Fruit fly (Drosophila melanogaster) whole organism, pupa: ENCODE results near the gene eIF5B.
A peak's percentile ranks its signal among the peaks of the same experiment; 100 is the strongest.

Experiments used
- CG10348 ChIP-seq: fragments of 200-800 bp; sonication (Bioruptor generic); IDR thresholded peaks from 2 replicates; pipeline ENCODE4 v1.3.6; 2022; ENCODE audit warnings: missing biosample characterization, missing genetic modification characterization
- CG12605 ChIP-seq: fragments of 200-800 bp; sonication (Bioruptor generic); IDR thresholded peaks from 2 replicates; pipeline ENCODE4 v1.3.6; 2022; ENCODE audit warnings: missing biosample characterization, missing genetic modification characterization
- CG13204 ChIP-seq: fragments of 200-800 bp; sonication (Bioruptor generic); optimal IDR thresholded peaks from 2 replicates; lab custom pipeline; 2018; ENCODE audit warnings: missing biosample characterization, mild to moderate bottlenecking, missing genetic modification characterization, moderate library complexity
- CG14655 ChIP-seq: fragments of 200-800 bp; sonication (Bioruptor generic); optimal IDR thresholded peaks from 3 replicates; lab custom pipeline; 2017; ENCODE audit warnings: mild to moderate bottlenecking, missing biosample characterization, missing genetic modification reagents, missing genetic modification characterization
- CG15710 ChIP-seq: fragments of 200-800 bp; sonication (Bioruptor generic); optimal IDR thresholded peaks from 2 replicates; lab custom pipeline; 2018; ENCODE audit warnings: missing biosample characterization, mild to moderate bottlenecking, missing genetic modification characterization, moderate library complexity
- CG17806 ChIP-seq: fragments of 200-800 bp; sonication (Bioruptor generic); optimal IDR thresholded peaks from 2 replicates; lab custom pipeline; 2018; ENCODE audit warnings: missing biosample characterization, mild to moderate bottlenecking, missing genetic modification characterization, moderate library complexity
- CG32121 ChIP-seq: fragments of 200-800 bp; sonication (Bioruptor generic); IDR thresholded peaks from 2 replicates; pipeline ENCODE4 v1.3.6; 2022; ENCODE audit warnings: missing biosample characterization, missing genetic modification characterization
- CG34367 ChIP-seq: fragments of 200-800 bp; sonication (Bioruptor generic); optimal IDR thresholded peaks from 2 replicates; lab custom pipeline; 2018; ENCODE audit warnings: missing biosample characterization, mild to moderate bottlenecking, missing genetic modification characterization
- CG4496 ChIP-seq: fragments of 200-800 bp; sonication (Bioruptor generic); IDR thresholded peaks from 3 replicates; pipeline ENCODE4 v1.3.6; 2022; ENCODE audit warnings: missing biosample characterization, missing genetic modification characterization
- CG8159 ChIP-seq: fragments of 200-800 bp; sonication (Bioruptor generic); optimal IDR thresholded peaks from 3 replicates; lab custom pipeline; 2018; ENCODE audit warnings: missing biosample characterization, mild to moderate bottlenecking, missing genetic modification characterization, moderate library complexity
- CG8301 ChIP-seq: fragments of 200-800 bp; sonication (Bioruptor generic); optimal IDR thresholded peaks from 2 replicates; lab custom pipeline; 2018; ENCODE audit warnings: missing biosample characterization, mild to moderate bottlenecking, missing genetic modification characterization
- CG9948 ChIP-seq: fragments of 200-800 bp; sonication (Bioruptor generic); optimal IDR thresholded peaks from 2 replicates; lab custom pipeline; 2018; ENCODE audit warnings: missing biosample characterization, mild to moderate bottlenecking, missing genetic modification characterization, moderate library complexity
- D1 ChIP-seq: fragments of 200-800 bp; sonication (Bioruptor generic); optimal IDR thresholded peaks from 2 replicates; lab custom pipeline; 2018; ENCODE audit warnings: missing biosample characterization, mild to moderate bottlenecking, missing genetic modification characterization, moderate library complexity
- EcR ChIP-seq: fragments of 200-800 bp; sonication (Bioruptor generic); optimal IDR thresholded peaks from 3 replicates; lab custom pipeline; 2019; ENCODE audit warnings: missing biosample characterization, missing genetic modification characterization, mild to moderate bottlenecking, moderate library complexity, missing genetic modification reagents
- Ets98B ChIP-seq: fragments of 200-800 bp; sonication (Bioruptor generic); IDR thresholded peaks from 2 replicates; pipeline ENCODE4 v1.3.6; 2022; ENCODE audit warnings: missing biosample characterization, missing genetic modification characterization
- Pif1A ChIP-seq: fragments of 200-800 bp; sonication (Bioruptor generic); optimal IDR thresholded peaks from 3 replicates; lab custom pipeline; 2016; ENCODE audit warnings: missing biosample characterization, missing genetic modification characterization
- Pif1B ChIP-seq: fragments of 200-800 bp; sonication (Bioruptor generic); optimal IDR thresholded peaks from 3 replicates; lab custom pipeline; 2016; ENCODE audit warnings: missing biosample characterization, missing genetic modification characterization
- Snoo ChIP-seq: fragments of 200-800 bp; sonication (Bioruptor generic); optimal IDR thresholded peaks from 3 replicates; lab custom pipeline; 2017; ENCODE audit warnings: missing biosample characterization, mild to moderate bottlenecking, missing genetic modification characterization, inconsistent platforms
- fd96Ca ChIP-seq: fragments of 200-800 bp; sonication (Bioruptor generic); IDR thresholded peaks from 3 replicates; pipeline ENCODE4 v1.3.6; 2022; ENCODE audit warnings: missing biosample characterization, missing genetic modification characterization
- gl ChIP-seq: fragments of 200-800 bp; sonication (Bioruptor generic); optimal IDR thresholded peaks from 2 replicates; lab custom pipeline; 2018; ENCODE audit warnings: missing biosample characterization, mild to moderate bottlenecking, missing genetic modification characterization
- rn ChIP-seq: fragments of 200-800 bp; sonication (Bioruptor generic); IDR thresholded peaks from 2 replicates; pipeline ENCODE4 v1.3.6; 2022; ENCODE audit warnings: missing biosample characterization, missing genetic modification characterization

eIF5B gene

dm6 chr3L:3435531-3436309 lies 25.1 kb downstream of the eIF5B start:
- TF ChIP-seq CG15710 (tag; lab: Kevin White, UChicago) (no peak), CG17806 (tag; lab: Kevin White, UChicago) (no peak), CG14655 (GFP tag; lab: Kevin White, UChicago) (no peak), Ets98B (GFP tag; lab: Robert Waterston, UW) (no peak), fd96Ca (GFP tag; lab: Robert Waterston, UW) (no peak), CG4496 (GFP tag; lab: Robert Waterston, UW) (no peak), Pif1A (GFP tag; lab: Kevin White, UChicago) (no peak), CG32121 (GFP tag; lab: Robert Waterston, UW) (no peak), gl (tag; lab: Kevin White, UChicago) (no peak), CG12605 (GFP tag; lab: Robert Waterston, UW) (no peak), rn (GFP tag; lab: Robert Waterston, UW) (no peak), CG34367 (tag; lab: Kevin White, UChicago) (no peak), Pif1B (GFP tag; lab: Kevin White, UChicago) (no peak), CG8301 (tag; lab: Kevin White, UChicago) (no peak), CG8159 (tag; lab: Kevin White, UChicago) (no peak), CG10348 (GFP tag; lab: Robert Waterston, UW) (no peak), CG13204 (GFP tag; lab: Kevin White, UChicago) (no peak), EcR (GFP tag; lab: Kevin White, UChicago) (no peak), D1 (tag; lab: Kevin White, UChicago) (no peak)

dm6 chr3L:3434882-3435281 lies 25.9 kb downstream of the eIF5B start:
- TF ChIP-seq gl (tag; lab: Kevin White, UChicago): no peak
- no peak for TF ChIP-seq CG15710 (tag; lab: Kevin White, UChicago)
- no peak for TF ChIP-seq Pif1A (GFP tag; lab: Kevin White, UChicago)
- no peak for TF ChIP-seq CG34367 (tag; lab: Kevin White, UChicago)
- TF ChIP-seq fd96Ca (GFP tag; lab: Robert Waterston, UW): peak; percentile 23; the same call in 1 of the 3 replicates
- TF ChIP-seq CG4496 (GFP tag; lab: Robert Waterston, UW): peak; percentile 53; the same call in 1 of the 3 replicates
- TF ChIP-seq Ets98B (GFP tag; lab: Robert Waterston, UW): peak; percentile 64
- TF ChIP-seq CG17806 (tag; lab: Kevin White, UChicago): no peak
- TF ChIP-seq CG32121 (GFP tag; lab: Robert Waterston, UW): no peak; the same call in 1 of the 2 replicates
- TF ChIP-seq Pif1B (GFP tag; lab: Kevin White, UChicago): no peak
- TF ChIP-seq CG10348 (GFP tag; lab: Robert Waterston, UW): no peak
- TF ChIP-seq CG9948 (tag; lab: Kevin White, UChicago): no peak
- TF ChIP-seq CG8301 (tag; lab: Kevin White, UChicago): peak; percentile 25
- TF ChIP-seq D1 (tag; lab: Kevin White, UChicago): no peak
- TF ChIP-seq CG13204 (GFP tag; lab: Kevin White, UChicago): no peak
- TF ChIP-seq Snoo (tag; lab: Kevin White, UChicago): no peak
- no peak for TF ChIP-seq CG12605 (GFP tag; lab: Robert Waterston, UW)
- TF ChIP-seq CG14655 (GFP tag; lab: Kevin White, UChicago): peak; percentile 54
- TF ChIP-seq CG8159 (tag; lab: Kevin White, UChicago): no peak
- TF ChIP-seq EcR (GFP tag; lab: Kevin White, UChicago): no peak
- TF ChIP-seq rn (GFP tag; lab: Robert Waterston, UW): no peak

- TF ChIP-seq rn (GFP tag; lab: Robert Waterston, UW) (no peak), CG10348 (GFP tag; lab: Robert Waterston, UW) (no peak), Pif1B (GFP tag; lab: Kevin White, UChicago) (no peak), CG4496 (GFP tag; lab: Robert Waterston, UW) (no peak), CG15710 (tag; lab: Kevin White, UChicago) (no peak), CG13204 (GFP tag; lab: Kevin White, UChicago) (no peak)
These were observed 26.8 kb downstream of the eIF5B start for dm6 chr3L:3433955-3434354.

- TF ChIP-seq Ets98B (GFP tag; lab: Robert Waterston, UW) (peak; percentile 82), Snoo (tag; lab: Kevin White, UChicago) (peak; percentile 83), CG13204 (GFP tag; lab: Kevin White, UChicago) (no peak), CG15710 (tag; lab: Kevin White, UChicago) (peak; percentile 42), EcR (GFP tag; lab: Kevin White, UChicago) (peak; percentile 46), rn (GFP tag; lab: Robert Waterston, UW) (peak; percentile 38; the same call in 1 of the 2 replicates), CG8159 (tag; lab: Kevin White, UChicago) (peak; percentile 59), fd96Ca (GFP tag; lab: Robert Waterston, UW) (peak; percentile 60; the same call in 2 of the 3 replicates), CG4496 (GFP tag; lab: Robert Waterston, UW) (peak; percentile 76), gl (tag; lab: Kevin White, UChicago) (no peak), CG8301 (tag; lab: Kevin White, UChicago) (peak; percentile 61), CG12605 (GFP tag; lab: Robert Waterston, UW) (peak; percentile 44; the same call in 1 of the 2 replicates), Pif1A (GFP tag; lab: Kevin White, UChicago) (peak; percentile 29), CG17806 (tag; lab: Kevin White, UChicago) (peak; percentile 40), CG14655 (GFP tag; lab: Kevin White, UChicago) (peak; percentile 61), CG34367 (tag; lab: Kevin White, UChicago) (peak; percentile 12), CG9948 (tag; lab: Kevin White, UChicago) (peak; percentile 24), Pif1B (GFP tag; lab: Kevin White, UChicago) (peak; percentile 23), D1 (tag; lab: Kevin White, UChicago) (no peak), CG32121 (GFP tag; lab: Robert Waterston, UW) (peak; percentile 82), CG10348 (GFP tag; lab: Robert Waterston, UW) (peak; percentile 48; the same call in 1 of the 2 replicates)
These were observed 28.0 kb downstream of the eIF5B start for dm6 chr3L:3432656-3433344.
